Worm (Caenorhabditis elegans): Measurements from ENCODE around the gene srh-15.

DNA sequence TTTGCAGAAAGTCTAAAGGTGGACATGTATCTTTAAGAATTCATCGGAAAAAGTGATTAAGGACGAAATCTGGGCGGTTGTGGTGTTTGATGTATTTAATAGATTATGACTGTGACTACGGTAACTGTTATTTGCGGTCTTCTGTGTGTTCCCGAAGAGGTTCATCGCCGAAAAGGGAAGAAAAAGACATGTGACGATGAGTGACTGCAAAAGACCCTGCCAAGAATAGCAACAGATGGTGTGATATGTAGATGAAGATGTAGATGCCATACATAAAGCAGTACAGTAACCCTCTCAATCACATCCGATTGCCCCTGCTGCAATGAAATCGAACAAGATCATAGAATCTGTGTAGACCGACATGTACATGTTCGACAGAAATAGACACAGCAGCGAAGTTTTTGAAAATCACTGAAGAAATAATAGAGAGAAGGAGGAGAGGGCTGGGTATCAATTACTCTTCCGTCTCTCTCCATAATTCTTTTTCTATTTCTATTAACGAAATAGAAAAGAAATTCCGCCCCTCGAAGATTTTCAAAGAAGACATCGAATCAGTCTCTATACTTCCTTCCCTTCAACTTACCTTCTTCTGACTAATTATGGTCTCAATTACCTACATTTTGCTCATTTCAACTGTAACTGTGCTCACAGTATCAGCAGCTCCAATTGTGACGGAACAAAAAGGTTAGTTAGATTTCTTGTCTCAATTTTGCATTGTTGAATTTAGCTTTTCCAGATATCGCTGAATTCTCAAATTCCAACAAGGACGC, 38.2 kb downstream of the srh-15 start, which contains the start of gene F32H5.3:
- TF ChIP-seq flt-1 (GFP tag; IDR thresholded peaks at IDR 0.05) (no peak), T22C8.4 (GFP tag; IDR thresholded peaks at IDR 0.05) (no peak), ztf-29 (GFP tag; IDR thresholded peaks at IDR 0.05) (no peak), tab-1 (GFP tag; IDR thresholded peaks at IDR 0.05) (no peak)
